Worm (Caenorhabditis elegans): ENCODE data around the gene ZC239.21.
"Not testable (repeated sequence)": the region's sequence is repeated elsewhere in the genome, so short reads cannot be mapped to it uniquely, and the experiment has no call there.

ZC239.21 gene

ce11 chrII:3183300-3183840 lies 23.4 kb upstream of the ZC239.21 start, which contains the start of the genes Y27F2A.6 and Y27F2A.8:
Gene Y27F2A.6 (minus strand): TSS chrII:3183400.
Gene Y27F2A.8 (plus strand): TSS chrII:3183790.
- not testable (repeated sequence) for TF ChIP-seq mml-1 (tag; optimal IDR thresholded peaks at IDR 0.05); nhr-76 (tag; optimal IDR thresholded peaks at IDR 0.05); unc-62 (GFP tag; optimal IDR thresholded peaks at IDR 0.05)

DNA sequence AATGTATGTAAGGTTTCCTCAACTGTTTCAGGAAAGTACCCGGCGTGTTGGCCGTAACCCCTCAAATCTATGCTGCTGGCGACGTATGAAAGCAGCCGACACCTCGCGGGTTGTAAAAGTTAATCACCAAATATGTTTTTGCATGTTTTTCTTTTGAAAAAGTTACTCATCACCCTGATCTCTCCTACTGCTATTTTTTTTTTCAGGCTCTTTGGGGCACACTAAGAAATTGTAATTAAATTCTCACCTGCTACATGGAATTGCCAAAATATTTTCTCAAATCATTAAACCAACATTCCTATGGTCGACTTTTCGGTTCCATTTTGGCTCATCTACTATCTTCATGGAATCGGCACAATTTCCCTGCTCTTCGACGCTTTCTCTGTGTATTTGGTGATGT lies 21.9 kb upstream of the ZC239.21 start, which contains the start of gene sri-78:
Gene sri-78, plus strand, starts transcription at position 301 of the 400 bp plus-strand sequence.
- not testable (repeated sequence) for TF ChIP-seq nhr-23, ceh-28, R02D3.7 (tag; optimal IDR thresholded peaks at IDR 0.05)

DNA sequence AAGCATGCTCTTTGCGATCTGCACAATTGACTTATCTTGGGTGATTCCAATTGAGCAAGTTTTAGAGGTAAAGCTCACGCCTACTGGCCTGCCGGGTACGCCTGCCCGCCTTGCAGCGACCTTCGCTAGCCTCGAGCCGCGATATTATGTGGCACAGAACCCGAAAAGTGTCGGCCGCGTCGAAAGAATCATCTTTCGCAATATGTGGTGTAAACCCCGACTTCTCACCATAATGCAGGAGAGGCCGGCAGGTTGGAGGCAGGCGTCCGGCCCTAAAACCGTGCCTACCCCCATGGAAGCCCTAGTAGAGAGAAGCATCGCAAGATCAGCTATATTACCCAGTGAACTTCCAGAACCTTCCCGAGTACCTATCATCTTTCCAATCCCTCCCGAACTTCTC lies 20.9 kb upstream of the ZC239.21 start:
- TF ChIP-seq elt-2 (tag; optimal IDR thresholded peaks at IDR 0.05) (no peak), skn-1 (tag; optimal IDR thresholded peaks at IDR 0.05) (no peak), ceh-9 (tag; optimal IDR thresholded peaks at IDR 0.05) (no peak), fkh-10 (GFP tag; optimal IDR thresholded peaks at IDR 0.05) (no peak), nhr-237 (tag; optimal IDR thresholded peaks at IDR 0.05) (no peak), snpc-4 (tag; optimal IDR thresholded peaks at IDR 0.05) (no peak), nhr-25 (tag; optimal IDR thresholded peaks at IDR 0.05) (no peak), ztf-11 (tag; optimal IDR thresholded peaks at IDR 0.05) (no peak)

ce11 chrII:3189038-3189437 lies 17.7 kb upstream of the ZC239.21 start, which contains the start of gene Y27F2A.11:
Gene Y27F2A.11 (plus strand): TSS chrII:3189338.
- TF ChIP-seq elt-3, nhr-67, tbx-2 (tag; optimal IDR thresholded peaks at IDR 0.05): not testable (repeated sequence)

- TF ChIP-seq nhr-28, elt-1, egl-5 (tag; optimal IDR thresholded peaks at IDR 0.05): not testable (repeated sequence)
These were observed 15.2 kb upstream of the ZC239.21 start, which contains the start of gene Y27F2A.9 for ce11 chrII:3191544-3191943. Gene Y27F2A.9 (minus strand): TSS chrII:3191644.

DNA sequence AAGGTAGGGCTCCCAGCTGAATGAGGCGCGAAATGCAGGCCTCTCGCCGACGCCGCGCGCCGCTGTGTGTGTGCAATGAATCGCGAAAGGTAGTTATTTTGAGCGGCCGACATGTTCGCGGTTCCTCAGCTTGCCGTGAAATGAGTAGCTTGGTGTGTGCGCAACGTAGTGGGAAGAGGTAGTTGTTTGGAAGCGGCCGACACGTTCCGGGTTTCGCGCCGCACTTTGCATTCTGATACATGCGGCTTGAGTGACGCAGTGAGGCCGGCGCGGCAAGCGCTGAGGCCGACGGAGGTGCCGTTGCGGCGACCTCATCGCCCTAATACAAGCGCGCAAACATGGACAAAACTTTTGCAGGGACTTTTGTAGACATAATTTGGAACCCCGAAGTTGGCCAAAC lies 11.0 kb upstream of the ZC239.21 start:
- TF ChIP-seq lin-15B (tag; optimal IDR thresholded peaks at IDR 0.05) (no peak), tbx-2 (tag; optimal IDR thresholded peaks at IDR 0.05) (no peak), skn-1 (tag; optimal IDR thresholded peaks at IDR 0.05) (no peak), daf-12 (tag; optimal IDR thresholded peaks at IDR 0.05) (no peak), egl-5 (tag; optimal IDR thresholded peaks at IDR 0.05) (no peak), nhr-25 (tag; optimal IDR thresholded peaks at IDR 0.05) (no peak)

- TF ChIP-seq nhr-43 (tag; optimal IDR thresholded peaks at IDR 0.05; ENCODE audit: poor library complexity, severe bottlenecking) (no peak), elt-2 (tag; optimal IDR thresholded peaks at IDR 0.05) (no peak), ztf-11 (tag; optimal IDR thresholded peaks at IDR 0.05) (no peak)
These were observed 9.8 kb upstream of the ZC239.21 start, which contains the start of gene gcy-15 for ce11 chrII:3196966-3197365. Gene gcy-15 (minus strand): TSS chrII:3197066.

ce11 chrII:3198998-3199397 lies 7.7 kb upstream of the ZC239.21 start, which contains the start of gene sri-51:
Gene sri-51 (minus strand): TSS chrII:3199098.
- no peak for TF ChIP-seq aly-2 (tag; optimal IDR thresholded peaks at IDR 0.05)
- TF ChIP-seq nhr-237 (tag; optimal IDR thresholded peaks at IDR 0.05) = no peak
- TF ChIP-seq nfya-1 (tag; optimal IDR thresholded peaks at IDR 0.05; ENCODE audit: insufficient read depth) = no peak
- no peak for TF ChIP-seq unc-62 (GFP tag; optimal IDR thresholded peaks at IDR 0.05)
- no peak for TF ChIP-seq sea-2 (GFP tag; optimal IDR thresholded peaks at IDR 0.05)
- TF ChIP-seq pha-4 (tag; optimal IDR thresholded peaks at IDR 0.05) = no peak
- no peak for TF ChIP-seq pqm-1 (tag; optimal IDR thresholded peaks at IDR 0.05)
- TF ChIP-seq mdl-1 (tag; optimal IDR thresholded peaks at IDR 0.05) = no peak
- no peak for TF ChIP-seq lin-39 (tag; optimal IDR thresholded peaks at IDR 0.05)

Measured in whole organism, L3 larva.